Worm (Caenorhabditis elegans): ENCODE results near the gene dml-1.

The dml-1 gene

ce11 chrIV:2886655-2887054, at the start of gene dml-1:
Gene dml-1 (plus strand): TSS chrIV:2886955.
- TF ChIP-seq flt-1 (GFP tag; IDR thresholded peaks at IDR 0.05), result no peak
- no peak for TF ChIP-seq tab-1 (GFP tag; IDR thresholded peaks at IDR 0.05)
- no peak for TF ChIP-seq med-1 (GFP tag; optimal IDR thresholded peaks at IDR 0.05; ENCODE audit: insufficient read depth)
- TF ChIP-seq ztf-23 (GFP tag; IDR thresholded peaks at IDR 0.05), result no peak
- TF ChIP-seq klf-2 (GFP tag; conservative IDR thresholded peaks at IDR 0.05), result no peak
- TF ChIP-seq T22C8.4 (GFP tag; IDR thresholded peaks at IDR 0.05), result no peak
- TF ChIP-seq ref-1 (GFP tag; conservative IDR thresholded peaks at IDR 0.05), result no peak
- no peak for TF ChIP-seq ztf-29 (GFP tag; IDR thresholded peaks at IDR 0.05)
- TF ChIP-seq cog-1 (tag; optimal IDR thresholded peaks at IDR 0.05), result no peak

ce11 chrIV:2838308-2838707, 48.4 kb upstream of the dml-1 start, which contains the start of gene Y54G2A.7:
Gene Y54G2A.7 (plus strand): TSS chrIV:2838608.
- no peak for TF ChIP-seq flt-1 (GFP tag; IDR thresholded peaks at IDR 0.05)
- no peak for TF ChIP-seq T22C8.4 (GFP tag; IDR thresholded peaks at IDR 0.05)
- no peak for TF ChIP-seq tab-1 (GFP tag; IDR thresholded peaks at IDR 0.05)
- TF ChIP-seq cog-1 (tag; optimal IDR thresholded peaks at IDR 0.05), result no peak
- TF ChIP-seq klf-2 (GFP tag; conservative IDR thresholded peaks at IDR 0.05), result no peak
- no peak for TF ChIP-seq med-1 (GFP tag; optimal IDR thresholded peaks at IDR 0.05; ENCODE audit: insufficient read depth)
- TF ChIP-seq ref-1 (GFP tag; conservative IDR thresholded peaks at IDR 0.05), result no peak
- no peak for TF ChIP-seq ztf-29 (GFP tag; IDR thresholded peaks at IDR 0.05)
- TF ChIP-seq ztf-23 (GFP tag; IDR thresholded peaks at IDR 0.05), result no peak

ce11 chrIV:2841260-2841659, 45.5 kb upstream of the dml-1 start, which contains the start of gene clec-83:
Gene clec-83 (minus strand): TSS chrIV:2841472.
- TF ChIP-seq klf-2 (GFP tag; conservative IDR thresholded peaks at IDR 0.05) (no peak), tab-1 (GFP tag; IDR thresholded peaks at IDR 0.05) (no peak), ref-1 (GFP tag; conservative IDR thresholded peaks at IDR 0.05) (no peak), flt-1 (GFP tag; IDR thresholded peaks at IDR 0.05) (no peak)

- TF ChIP-seq ref-1 (GFP tag; conservative IDR thresholded peaks at IDR 0.05) (no peak), tab-1 (GFP tag; IDR thresholded peaks at IDR 0.05) (no peak), ztf-29 (GFP tag; IDR thresholded peaks at IDR 0.05) (no peak), med-1 (GFP tag; optimal IDR thresholded peaks at IDR 0.05; ENCODE audit: insufficient read depth) (no peak), klf-2 (GFP tag; conservative IDR thresholded peaks at IDR 0.05) (no peak)
Observed at ce11 chrIV:2842162-2842561, 44.6 kb upstream of the dml-1 start, which contains the start of gene clec-84. Gene clec-84 (plus strand): TSS chrIV:2842462.

ce11 chrIV:2843882-2844281, 42.9 kb upstream of the dml-1 start, which contains the start of gene Y54G2A.15:
Gene Y54G2A.15 (minus strand): TSS chrIV:2843982.
- no peak for TF ChIP-seq ztf-29 (GFP tag; IDR thresholded peaks at IDR 0.05)
- TF ChIP-seq klf-2 (GFP tag; conservative IDR thresholded peaks at IDR 0.05), result no peak
- no peak for TF ChIP-seq ztf-23 (GFP tag; IDR thresholded peaks at IDR 0.05)
- no peak for TF ChIP-seq ref-1 (GFP tag; conservative IDR thresholded peaks at IDR 0.05)
- no peak for TF ChIP-seq cog-1 (tag; optimal IDR thresholded peaks at IDR 0.05)

- TF ChIP-seq ztf-23 (GFP tag; IDR thresholded peaks at IDR 0.05) (no peak), ztf-29 (GFP tag; IDR thresholded peaks at IDR 0.05) (no peak), flt-1 (GFP tag; IDR thresholded peaks at IDR 0.05) (no peak), tab-1 (GFP tag; IDR thresholded peaks at IDR 0.05) (no peak), klf-2 (GFP tag; conservative IDR thresholded peaks at IDR 0.05) (no peak), ref-1 (GFP tag; conservative IDR thresholded peaks at IDR 0.05) (no peak), med-1 (GFP tag; optimal IDR thresholded peaks at IDR 0.05; ENCODE audit: insufficient read depth) (no peak)
Observed at ce11 chrIV:2846264-2846663, 40.5 kb upstream of the dml-1 start, which contains the start of gene Y54G2A.40. Gene Y54G2A.40 (plus strand): TSS chrIV:2846476.

- no peak for TF ChIP-seq cog-1 (tag; optimal IDR thresholded peaks at IDR 0.05)
- TF ChIP-seq T22C8.4 (GFP tag; IDR thresholded peaks at IDR 0.05), result no peak
- no peak for TF ChIP-seq tab-1 (GFP tag; IDR thresholded peaks at IDR 0.05)
- no peak for TF ChIP-seq ref-1 (GFP tag; conservative IDR thresholded peaks at IDR 0.05)
- TF ChIP-seq med-1 (GFP tag; optimal IDR thresholded peaks at IDR 0.05; ENCODE audit: insufficient read depth), result no peak
- TF ChIP-seq ztf-23 (GFP tag; IDR thresholded peaks at IDR 0.05), result no peak
- no peak for TF ChIP-seq ztf-29 (GFP tag; IDR thresholded peaks at IDR 0.05)
- no peak for TF ChIP-seq flt-1 (GFP tag; IDR thresholded peaks at IDR 0.05)
Observed at ce11 chrIV:2849269-2849668, 37.5 kb upstream of the dml-1 start.

- TF ChIP-seq med-1 (GFP tag; optimal IDR thresholded peaks at IDR 0.05; ENCODE audit: insufficient read depth) (no peak), klf-2 (GFP tag; conservative IDR thresholded peaks at IDR 0.05) (no peak), T22C8.4 (GFP tag; IDR thresholded peaks at IDR 0.05) (no peak), ztf-29 (GFP tag; IDR thresholded peaks at IDR 0.05) (no peak), flt-1 (GFP tag; IDR thresholded peaks at IDR 0.05) (no peak), ztf-23 (GFP tag; IDR thresholded peaks at IDR 0.05) (no peak), tab-1 (GFP tag; IDR thresholded peaks at IDR 0.05) (no peak), ref-1 (GFP tag; conservative IDR thresholded peaks at IDR 0.05) (no peak), cog-1 (tag; optimal IDR thresholded peaks at IDR 0.05) (no peak)
Observed at ce11 chrIV:2850586-2850985, 36.2 kb upstream of the dml-1 start, which contains the start of gene clec-85. Gene clec-85 (plus strand): TSS chrIV:2850886.

ce11 chrIV:2851625-2852024, 35.1 kb upstream of the dml-1 start:
- no peak for TF ChIP-seq cog-1 (tag; optimal IDR thresholded peaks at IDR 0.05)
- TF ChIP-seq ztf-23 (GFP tag; IDR thresholded peaks at IDR 0.05), result no peak
- no peak for TF ChIP-seq ztf-29 (GFP tag; IDR thresholded peaks at IDR 0.05)
- no peak for TF ChIP-seq ref-1 (GFP tag; conservative IDR thresholded peaks at IDR 0.05)
- no peak for TF ChIP-seq T22C8.4 (GFP tag; IDR thresholded peaks at IDR 0.05)
- TF ChIP-seq klf-2 (GFP tag; conservative IDR thresholded peaks at IDR 0.05), result no peak
- no peak for TF ChIP-seq flt-1 (GFP tag; IDR thresholded peaks at IDR 0.05)
- no peak for TF ChIP-seq tab-1 (GFP tag; IDR thresholded peaks at IDR 0.05)
- no peak for TF ChIP-seq med-1 (GFP tag; optimal IDR thresholded peaks at IDR 0.05; ENCODE audit: insufficient read depth)

- TF ChIP-seq klf-2 (GFP tag; conservative IDR thresholded peaks at IDR 0.05) (no peak), T22C8.4 (GFP tag; IDR thresholded peaks at IDR 0.05) (no peak), ztf-23 (GFP tag; IDR thresholded peaks at IDR 0.05) (no peak), tab-1 (GFP tag; IDR thresholded peaks at IDR 0.05) (no peak), med-1 (GFP tag; optimal IDR thresholded peaks at IDR 0.05; ENCODE audit: insufficient read depth) (no peak), ztf-29 (GFP tag; IDR thresholded peaks at IDR 0.05) (no peak), flt-1 (GFP tag; IDR thresholded peaks at IDR 0.05) (no peak)
Observed at ce11 chrIV:2853164-2853563, 33.6 kb upstream of the dml-1 start, which contains the start of gene Y54G2A.49. Gene Y54G2A.49 (minus strand): TSS chrIV:2853264.
